Worm (Caenorhabditis elegans) whole organism, L1 larva: Measurements from ENCODE around the gene Y42H9AR.2.

Experiments used
- Y116A8C.19 ChIP-seq: sonication (generic microtip); optimal IDR thresholded peaks from 2 replicates; lab custom pipeline; 2016; ENCODE audit warnings: missing compliant biosample characterization, missing genetic modification characterization, borderline replicate concordance
- ces-1 ChIP-seq: fragments of 150-350 bp; optimal IDR thresholded peaks from 2 replicates; lab custom pipeline; 2014; ENCODE audit warnings: missing biosample characterization, missing genetic modification reagents, missing genetic modification characterization
- dpl-1 ChIP-seq, 3 experiments: fragments of 150-350 bp in 2 of 3; sonication (generic microtip) in 1 of 3; optimal IDR thresholded peaks; 2 replicates each; lab custom pipeline; 2014 to 2017; ENCODE audit warnings: missing biosample characterization in 3 of 3, missing genetic modification characterization in 3 of 3, missing genetic modification reagents in 3 of 3
- egl-13 ChIP-seq: sonication (generic microtip); optimal IDR thresholded peaks from 2 replicates; lab custom pipeline; 2016; ENCODE audit warnings: missing genotype, missing genetic modification reagents, missing genetic modification characterization, missing compliant biosample characterization
- fkh-10 ChIP-seq: sonication (generic microtip); optimal IDR thresholded peaks from 2 replicates; lab custom pipeline; 2017; ENCODE audit warnings: missing biosample characterization, missing genetic modification reagents, missing genetic modification characterization
- lin-35 ChIP-seq, 2 experiments: fragments of 150-350 bp; optimal IDR thresholded peaks; 2 replicates each; lab custom pipeline; 2014; ENCODE audit warnings: missing biosample characterization in 2 of 2, missing genetic modification characterization in 2 of 2, missing genetic modification reagents in 2 of 2
- mab-9 ChIP-seq: fragments of 200-800 bp; sonication (Bioruptor generic); IDR thresholded peaks from 2 replicates; pipeline ENCODE4 v1.3.6; 2022; ENCODE audit warnings: missing genetic modification reagents, missing genetic modification characterization, missing compliant biosample characterization

The Y42H9AR.2 gene

ce11 chrIV:8148494-8148893, 48.8 kb downstream of the Y42H9AR.2 start, which contains the start of gene pmk-1:
Gene pmk-1, plus strand, starts transcription at chrIV:8148794.
- TF ChIP-seq mab-9 (GFP tag; lab: Robert Waterston, UW) (no peak), Y116A8C.19 (tag; lab: Kevin White, UChicago) (no peak), egl-13 (no peak), lin-35 (GFP tag; optimal IDR thresholded peaks at IDR 0.05; lab: Kevin White, UChicago) (no peak), dpl-1 (GFP tag; optimal IDR thresholded peaks at IDR 0.05; lab: Kevin White, UChicago) (no peak), ces-1 (GFP tag; lab: Kevin White, UChicago) (no peak), fkh-10 (no peak)
- TF ChIP-seq, all 84 proteins: peak for 0
